Worm (Caenorhabditis elegans): ENCODE data around the gene rpn-13.

The rpn-13 gene

ce11 chrIII:6360114-6360513 is 18.4 kb upstream of the rpn-13 start:
- TF ChIP-seq ceh-91 (GFP tag; IDR thresholded peaks at IDR 0.05) (no peak), snpc-1.1 (tag; optimal IDR thresholded peaks at IDR 0.05; ENCODE audit: insufficient read depth) (no peak), chd-7 (tag; optimal IDR thresholded peaks at IDR 0.05) (no peak), egrh-3 (GFP tag; IDR thresholded peaks at IDR 0.05) (no peak), zim-3 (tag; optimal IDR thresholded peaks at IDR 0.05) (no peak), Y79H2A.3 (GFP tag; conservative IDR thresholded peaks at IDR 0.05) (no peak), repo-1 (tag; optimal IDR thresholded peaks at IDR 0.05) (no peak), madf-10 (tag; optimal IDR thresholded peaks at IDR 0.05) (no peak), F52B5.7 (tag; optimal IDR thresholded peaks at IDR 0.05) (no peak), attf-5 (GFP tag; optimal IDR thresholded peaks at IDR 0.05) (no peak), ztf-18 (tag; optimal IDR thresholded peaks at IDR 0.05) (no peak), zfh-2 (GFP tag; conservative IDR thresholded peaks at IDR 0.05) (peak; percentile 23; the same call in 1 of the 2 replicates), him-1 (tag; optimal IDR thresholded peaks at IDR 0.05) (no peak), ets-4 (GFP tag; optimal IDR thresholded peaks at IDR 0.05) (no peak), Y53G8AR.9 (GFP tag; conservative IDR thresholded peaks at IDR 0.05) (0 out of 2 replicates have a peak, but pooled peaks have one; percentile 29), lin-26 (GFP tag; IDR thresholded peaks at IDR 0.05) (peak; percentile 46; the same call in 1 of the 2 replicates)

ce11 chrIII:6359171-6359854 is 17.6 kb upstream of the rpn-13 start:
- TF ChIP-seq dpff-1 (tag; optimal IDR thresholded peaks at IDR 0.05) (no peak), F22D6.2 (tag; optimal IDR thresholded peaks at IDR 0.05) (no peak), ceh-100 (GFP tag; IDR thresholded peaks at IDR 0.05) (no peak), dpl-1 (GFP tag; optimal IDR thresholded peaks at IDR 0.05) (no peak), efl-1 (GFP tag; optimal IDR thresholded peaks at IDR 0.05) (no peak), Y95B8A.8 (GFP tag; IDR thresholded peaks at IDR 0.05) (no peak), ceh-91 (GFP tag; IDR thresholded peaks at IDR 0.05) (no peak), nhr-80 (tag; optimal IDR thresholded peaks at IDR 0.05) (no peak), ceh-58 (GFP tag; IDR thresholded peaks at IDR 0.05) (no peak), snpc-1.3 (tag; optimal IDR thresholded peaks at IDR 0.05; ENCODE audit: insufficient read depth) (no peak), F33H1.4 (GFP tag; IDR thresholded peaks at IDR 0.05) (no peak)

- TF ChIP-seq ets-4 (GFP tag; optimal IDR thresholded peaks at IDR 0.05) (no peak), somi-1 (GFP tag; optimal IDR thresholded peaks at IDR 0.05) (no peak), K11D2.4 (GFP tag; IDR thresholded peaks at IDR 0.05) (no peak), F22D6.2 (tag; optimal IDR thresholded peaks at IDR 0.05) (no peak), dox-1 (GFP tag; IDR thresholded peaks at IDR 0.05) (no peak), madf-8 (GFP tag; conservative IDR thresholded peaks at IDR 0.05) (no peak), Y79H2A.3 (GFP tag; conservative IDR thresholded peaks at IDR 0.05) (no peak), C06A6.2 (GFP tag; conservative IDR thresholded peaks at IDR 0.05) (no peak), hsf-1 (GFP tag; IDR thresholded peaks at IDR 0.05) (no peak), pha-4 (tag; optimal IDR thresholded peaks at IDR 0.05) (no peak), ztf-6 (GFP tag; IDR thresholded peaks at IDR 0.05) (no peak), F52B5.7 (tag; optimal IDR thresholded peaks at IDR 0.05) (no peak)
Measured at ce11 chrIII:6358704-6359103, 17.0 kb upstream of the rpn-13 start.

ce11 chrIII:6356764-6357163 is 15.0 kb upstream of the rpn-13 start:
- TF ChIP-seq lin-54 (GFP tag; optimal IDR thresholded peaks at IDR 0.05) (no peak), ets-4 (GFP tag; optimal IDR thresholded peaks at IDR 0.05) (no peak), F33H1.4 (GFP tag; IDR thresholded peaks at IDR 0.05) (no peak), C06A6.2 (GFP tag; conservative IDR thresholded peaks at IDR 0.05) (no peak), Y79H2A.3 (GFP tag; conservative IDR thresholded peaks at IDR 0.05) (no peak), F57C9.4 (tag; optimal IDR thresholded peaks at IDR 0.05) (no peak), him-1 (tag; optimal IDR thresholded peaks at IDR 0.05) (no peak)

Measured in whole organism, young adult.